Fruit fly (Drosophila melanogaster): ENCODE data around the gene Acbp2.

DNA sequence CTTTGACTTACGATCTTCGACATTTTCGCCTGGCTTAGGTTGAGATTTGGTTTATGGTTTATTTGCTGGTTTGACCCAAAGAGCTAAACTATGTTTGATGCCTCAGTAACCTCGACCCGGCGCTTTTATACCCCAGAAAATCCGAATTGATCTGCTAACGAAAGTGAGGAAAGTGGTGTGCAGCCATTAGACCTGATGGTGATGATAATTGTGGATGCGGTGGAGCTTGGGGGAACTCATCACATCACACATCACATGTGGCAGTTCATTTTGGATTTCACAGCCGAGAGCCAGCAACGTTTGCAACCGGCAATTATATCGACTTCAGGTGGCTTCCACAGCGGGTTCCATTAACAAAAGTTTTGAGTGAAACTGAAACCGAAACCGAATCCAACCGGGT lies 43.0 kb upstream of the Acbp2 start, which contains the start of gene Cpr65Eb:
- TF ChIP-seq psq (optimal IDR thresholded peaks at IDR 0.05) (no peak), Sin3A (optimal IDR thresholded peaks at IDR 0.05) (no peak), insv (optimal IDR thresholded peaks at IDR 0.05) (no peak), Myc (optimal IDR thresholded peaks at IDR 0.05) (no peak), ttk (optimal IDR thresholded peaks at IDR 0.05) (no peak), h (optimal IDR thresholded peaks at IDR 0.05) (no peak)

Measured in Kc167 (cell line).